Fruit fly (Drosophila melanogaster): ENCODE data around the gene Acer.

The Acer gene

dm6 chr2L:8543102-8543501 lies 21.4 kb downstream of the Acer start (continued):
- TF ChIP-seq Myb (GFP tag; optimal IDR thresholded peaks at IDR 0.05), result peak; percentile 1
- TF ChIP-seq CG10654 (GFP tag; optimal IDR thresholded peaks at IDR 0.05), result no peak
- no peak for TF ChIP-seq disco-r (GFP tag; optimal IDR thresholded peaks at IDR 0.05)
- no peak for TF ChIP-seq vnd (GFP tag; IDR thresholded peaks at IDR 0.05; ENCODE audit: partially characterized antibody)
- TF ChIP-seq onecut (GFP tag; IDR thresholded peaks at IDR 0.05), result peak; percentile 58
- TF ChIP-seq ci (GFP tag; IDR thresholded peaks at IDR 0.05), result peak; percentile 80; the same call in 2 of the 3 replicates
- TF ChIP-seq CG13123 (GFP tag; optimal IDR thresholded peaks at IDR 0.05), result no peak
- 0 out of 2 replicates have a peak, but pooled peaks have one; percentile 20 for TF ChIP-seq peb (GFP tag; IDR thresholded peaks at IDR 0.05)
- TF ChIP-seq Ravus (GFP tag; IDR thresholded peaks at IDR 0.05), result no peak
- TF ChIP-seq CG18599 (GFP tag; optimal IDR thresholded peaks at IDR 0.05), result peak; percentile 20
- no peak for TF ChIP-seq CG11696 (GFP tag; IDR thresholded peaks at IDR 0.05)
- no peak for TF ChIP-seq tgo (GFP tag; IDR thresholded peaks at IDR 0.05)
- no peak for TF ChIP-seq Dfd (GFP tag; optimal IDR thresholded peaks at IDR 0.05)
- TF ChIP-seq CG9797 (GFP tag; optimal IDR thresholded peaks at IDR 0.05), result peak; percentile 71
- TF ChIP-seq knrl (GFP tag; IDR thresholded peaks at IDR 0.05; ENCODE audit: partially characterized antibody), result no peak
- TF ChIP-seq CG34422 (GFP tag; IDR thresholded peaks at IDR 0.05), result peak; percentile 10; the same call in 1 of the 3 replicates
- no peak for TF ChIP-seq Dp (GFP tag; optimal IDR thresholded peaks at IDR 0.05)
- no peak for TF ChIP-seq H15 (GFP tag; IDR thresholded peaks at IDR 0.05)
- no peak for TF ChIP-seq fd64A (GFP tag; optimal IDR thresholded peaks at IDR 0.05)
- no peak for TF ChIP-seq CG6854 (GFP tag; optimal IDR thresholded peaks at IDR 0.05)
- no peak for TF ChIP-seq sima (GFP tag; optimal IDR thresholded peaks at IDR 0.05)
- TF ChIP-seq CG8924 (tag; optimal IDR thresholded peaks at IDR 0.05), result peak; percentile 53
- TF ChIP-seq her (GFP tag; optimal IDR thresholded peaks at IDR 0.05), result peak; percentile 21
- no peak for TF ChIP-seq danr (GFP tag; IDR thresholded peaks at IDR 0.05)
- TF ChIP-seq caup (GFP tag; optimal IDR thresholded peaks at IDR 0.05; ENCODE audit: severe bottlenecking), result peak; percentile 27
- TF ChIP-seq croc (GFP tag; conservative IDR thresholded peaks at IDR 0.05), result no peak
- peak; percentile 92 for TF ChIP-seq HLHmδ (GFP tag; optimal IDR thresholded peaks at IDR 0.05)
- no peak for TF ChIP-seq hth (optimal IDR thresholded peaks at IDR 0.05)
- TF ChIP-seq Mad (GFP tag; optimal IDR thresholded peaks at IDR 0.05), result peak; percentile 1
- no peak for TF ChIP-seq C15 (GFP tag; IDR thresholded peaks at IDR 0.05)
- TF ChIP-seq CG8359 (GFP tag; optimal IDR thresholded peaks at IDR 0.05; ENCODE audit: borderline replicate concordance), result no peak
- TF ChIP-seq CG6272 (GFP tag; IDR thresholded peaks at IDR 0.05), result no peak
- peak; percentile 99 for TF ChIP-seq CG3163 (GFP tag; optimal IDR thresholded peaks at IDR 0.05)
- TF ChIP-seq Atf3 (GFP tag; optimal IDR thresholded peaks at IDR 0.05), result no peak
- peak; percentile 38 for TF ChIP-seq amos (GFP tag; IDR thresholded peaks at IDR 0.05; ENCODE audit: partially characterized antibody)
- peak; percentile 44 for TF ChIP-seq wek (GFP tag; optimal IDR thresholded peaks at IDR 0.05)
- TF ChIP-seq Bteb2 (GFP tag; optimal IDR thresholded peaks at IDR 0.05), result no peak
- 0 out of 2 replicates have a peak, but pooled peaks have one; percentile 8 for TF ChIP-seq CG17328 (GFP tag; IDR thresholded peaks at IDR 0.05)
- TF ChIP-seq Fer2 (tag; optimal IDR thresholded peaks at IDR 0.05), result no peak
- peak; percentile 12; the same call in 1 of the 2 replicates for TF ChIP-seq rib (GFP tag; IDR thresholded peaks at IDR 0.05)
- TF ChIP-seq CG2116 (GFP tag; optimal IDR thresholded peaks at IDR 0.05), result peak; percentile 9
- peak; percentile 38 for TF ChIP-seq ewg (GFP tag; optimal IDR thresholded peaks at IDR 0.05)
- TF ChIP-seq CG31441 (GFP tag; IDR thresholded peaks at IDR 0.05), result no peak; the same call in 1 of the 2 replicates
- TF ChIP-seq ERR (GFP tag; optimal IDR thresholded peaks at IDR 0.05), result no peak
- TF ChIP-seq stc (GFP tag; IDR thresholded peaks at IDR 0.05), result no peak; the same call in 1 of the 2 replicates
- TF ChIP-seq Pdp1 (GFP tag; optimal IDR thresholded peaks at IDR 0.05), result peak in 1 of 2 experiments; percentile 30
- TF ChIP-seq hkb (optimal IDR thresholded peaks at IDR 0.05), result no peak
- TF ChIP-seq hkb (GFP tag; IDR thresholded peaks at IDR 0.05), result no peak
- no peak for TF ChIP-seq trem (tag; optimal IDR thresholded peaks at IDR 0.05)
- peak; percentile 55 for TF ChIP-seq CG1603 (tag; optimal IDR thresholded peaks at IDR 0.05)
- no peak for TF ChIP-seq esg (GFP tag; conservative IDR thresholded peaks at IDR 0.05)
- TF ChIP-seq dimm (GFP tag; IDR thresholded peaks at IDR 0.05), result no peak
